Worm (Caenorhabditis elegans): Measurements from ENCODE around the gene srlf-23.

The srlf-23 gene

ce11 chrV:893437-894018 is at the start of gene srlf-23, which contains the start of gene srlf-20:
Gene srlf-23 (minus strand): TSS chrV:893537.
Gene srlf-20 (plus strand): TSS chrV:893968.
- TF ChIP-seq unc-62 (GFP tag; optimal IDR thresholded peaks at IDR 0.05 in 1 of 2) = no peak
- TF ChIP-seq unc-62 (tag; optimal IDR thresholded peaks at IDR 0.05) = no peak
- TF ChIP-seq nhr-77 (tag; optimal IDR thresholded peaks at IDR 0.05) = no peak
- no peak for TF ChIP-seq ceh-28 (tag; optimal IDR thresholded peaks at IDR 0.05)
- no peak for TF ChIP-seq ZK337.2 (GFP tag; IDR thresholded peaks at IDR 0.05)
- TF ChIP-seq unc-130 (GFP tag; optimal IDR thresholded peaks at IDR 0.05) = no peak
- no peak for TF ChIP-seq hif-1 (tag; optimal IDR thresholded peaks at IDR 0.05)
- TF ChIP-seq lin-13 (GFP tag; optimal IDR thresholded peaks at IDR 0.05) = no peak
- no peak for TF ChIP-seq lir-3 (tag; optimal IDR thresholded peaks at IDR 0.05)
- no peak for TF ChIP-seq mxl-2 (GFP tag; conservative IDR thresholded peaks at IDR 0.05)
- no peak for TF ChIP-seq T20F7.1 (GFP tag; optimal IDR thresholded peaks at IDR 0.05)
- TF ChIP-seq zip-11 (GFP tag; IDR thresholded peaks at IDR 0.05) = no peak
- no peak for TF ChIP-seq nhr-42 (GFP tag; IDR thresholded peaks at IDR 0.05)
- TF ChIP-seq daf-8 (GFP tag; IDR thresholded peaks at IDR 0.05) = no peak
- TF ChIP-seq ceh-20 (GFP tag; IDR thresholded peaks at IDR 0.05) = no peak
- TF ChIP-seq mes-2 (tag; optimal IDR thresholded peaks at IDR 0.05; ENCODE audit: poor library complexity, severe bottlenecking) = no peak
- TF ChIP-seq F44E2.7 (GFP tag; IDR thresholded peaks at IDR 0.05) = no peak

ce11 chrV:942556-942955 is 49.2 kb upstream of the srlf-23 start:
- peak; percentile 89 for TF ChIP-seq set-16 (GFP tag; IDR thresholded peaks at IDR 0.05)
- no peak for TF ChIP-seq tra-1 (GFP tag; IDR thresholded peaks at IDR 0.05)

ce11 chrV:939341-939740 is 46.0 kb upstream of the srlf-23 start:
- TF ChIP-seq spr-3 (GFP tag; optimal IDR thresholded peaks at IDR 0.05) = no peak
- no peak for TF ChIP-seq gei-8 (GFP tag; optimal IDR thresholded peaks at IDR 0.05)
- no peak for TF ChIP-seq spr-1 (tag; optimal IDR thresholded peaks at IDR 0.05)
- TF ChIP-seq ceh-62 (tag; optimal IDR thresholded peaks at IDR 0.05) = no peak
- no peak for TF ChIP-seq daf-16 (GFP tag; optimal IDR thresholded peaks at IDR 0.05)
- no peak for TF ChIP-seq daf-16 (tag; optimal IDR thresholded peaks at IDR 0.05)
- no peak for TF ChIP-seq F10B5.3 (tag; optimal IDR thresholded peaks at IDR 0.05)
- no peak for TF ChIP-seq zfp-3 (GFP tag; conservative IDR thresholded peaks at IDR 0.05)
- TF ChIP-seq ZK546.5 (tag; optimal IDR thresholded peaks at IDR 0.05) = no peak
- TF ChIP-seq unc-62 (GFP tag; optimal IDR thresholded peaks at IDR 0.05 in 1 of 2) = no peak
- TF ChIP-seq unc-62 (tag; optimal IDR thresholded peaks at IDR 0.05) = no peak
- no peak for TF ChIP-seq nhr-11 (tag; optimal IDR thresholded peaks at IDR 0.05)
- no peak for TF ChIP-seq T26A8.4 (GFP tag; IDR thresholded peaks at IDR 0.05)
- TF ChIP-seq zip-11 (GFP tag; IDR thresholded peaks at IDR 0.05) = no peak
- no peak for TF ChIP-seq nhr-237 (tag; optimal IDR thresholded peaks at IDR 0.05)
- TF ChIP-seq ztf-7 (tag; optimal IDR thresholded peaks at IDR 0.05) = no peak
- no peak for TF ChIP-seq lsy-2 (tag; optimal IDR thresholded peaks at IDR 0.05)
- TF ChIP-seq pha-4 (GFP tag; IDR thresholded peaks at IDR 0.05) = no peak
- no peak for TF ChIP-seq pha-4 (tag; optimal IDR thresholded peaks at IDR 0.05)
- no peak for TF ChIP-seq duxl-1 (tag; optimal IDR thresholded peaks at IDR 0.05; ENCODE audit: poor library complexity)
- no peak for TF ChIP-seq dmd-8 (GFP tag; IDR thresholded peaks at IDR 0.05)
- TF ChIP-seq attf-4 (tag; optimal IDR thresholded peaks at IDR 0.05) = no peak
- no peak for TF ChIP-seq nhr-10 (tag; optimal IDR thresholded peaks at IDR 0.05)
